Fruit fly (Drosophila melanogaster) whole organism, embryonic: Measurements from ENCODE around the gene AP-1mu.
A peak's percentile ranks its signal among the peaks of the same experiment; 100 is the strongest.

ENCODE experiments used
- B-H1 ChIP-seq: fragments of 200-800 bp; sonication (Bioruptor generic); IDR thresholded peaks from 3 replicates; pipeline ENCODE4 v1.3.6; 2022; ENCODE audit warnings: missing biosample characterization, missing genetic modification characterization
- B-H2 ChIP-seq: fragments of 200-800 bp; sonication (Bioruptor generic); optimal IDR thresholded peaks from 2 replicates; lab custom pipeline; 2018; ENCODE audit warnings: missing biosample characterization, mild to moderate bottlenecking, missing genetic modification characterization
- CG11398 ChIP-seq: fragments of 200-800 bp; sonication (Bioruptor generic); optimal IDR thresholded peaks from 2 replicates; lab custom pipeline; 2016; ENCODE audit warnings: missing biosample characterization, missing genetic modification characterization
- CG12942 ChIP-seq: fragments of 200-800 bp; sonication (Bioruptor generic); optimal IDR thresholded peaks from 3 replicates; lab custom pipeline; 2016; ENCODE audit warnings: missing biosample characterization, missing genetic modification characterization
- CG13123 ChIP-seq: fragments of 200-800 bp; sonication (Bioruptor generic); optimal IDR thresholded peaks from 2 replicates; lab custom pipeline; 2016; ENCODE audit warnings: missing biosample characterization, missing genetic modification characterization
- CG13287 ChIP-seq: fragments of 200-800 bp; sonication (Bioruptor generic); IDR thresholded peaks from 2 replicates; pipeline ENCODE4 v1.3.6; 2022; ENCODE audit warnings: missing biosample characterization, missing genetic modification characterization; ENCODE audit not compliant: partially characterized antibody
- CG14860 ChIP-seq: fragments of 200-800 bp; sonication (Bioruptor generic); IDR thresholded peaks from 3 replicates; pipeline ENCODE4 v1.3.6; 2022; ENCODE audit warnings: missing biosample characterization, missing genetic modification characterization; ENCODE audit not compliant: partially characterized antibody
- CG18262 ChIP-seq: fragments of 200-800 bp; optimal IDR thresholded peaks from 3 replicates; lab custom pipeline; 2019; ENCODE audit warnings: missing biosample characterization, mild to moderate bottlenecking, missing genetic modification characterization, moderate library complexity
- CG2678 ChIP-seq: fragments of 200-800 bp; sonication (Bioruptor generic); optimal IDR thresholded peaks from 3 replicates; lab custom pipeline; 2019; ENCODE audit warnings: missing biosample characterization, mild to moderate bottlenecking, missing genetic modification characterization, moderate library complexity
- CG2875 ChIP-seq: fragments of 200-800 bp; sonication (Bioruptor generic); optimal IDR thresholded peaks from 2 replicates; lab custom pipeline; 2017; ENCODE audit warnings: missing biosample characterization, mild to moderate bottlenecking, missing genetic modification characterization, missing genetic modification reagents
- CG3065 ChIP-seq: fragments of 200-800 bp; sonication (Bioruptor generic); optimal IDR thresholded peaks from 2 replicates; lab custom pipeline; 2016; ENCODE audit warnings: missing biosample characterization, missing genetic modification characterization
- CG34376 ChIP-seq: fragments of 200-800 bp; sonication (Bioruptor generic); optimal IDR thresholded peaks from 2 replicates; lab custom pipeline; 2018; ENCODE audit warnings: missing biosample characterization, mild to moderate bottlenecking, missing genetic modification characterization
- CG43689 ChIP-seq: fragments of 200-800 bp; sonication (Bioruptor generic); IDR thresholded peaks from 2 replicates; pipeline ENCODE4 v1.3.6; 2022; ENCODE audit warnings: missing biosample characterization, missing genetic modification characterization
- CG7786 ChIP-seq: fragments of 200-800 bp; sonication (Bioruptor generic); optimal IDR thresholded peaks from 2 replicates; lab custom pipeline; 2016; ENCODE audit warnings: missing biosample characterization, missing genetic modification characterization
- CG7839 ChIP-seq: fragments of 200-800 bp; sonication (Bioruptor generic); optimal IDR thresholded peaks from 3 replicates; lab custom pipeline; 2018; ENCODE audit warnings: missing biosample characterization, mild to moderate bottlenecking, missing genetic modification characterization, moderate library complexity
- CG8478 ChIP-seq: fragments of >200 bp; optimal IDR thresholded peaks from 2 replicates; lab custom pipeline; 2018
- CG9215 ChIP-seq: fragments of 200-800 bp; sonication (Bioruptor generic); IDR thresholded peaks from 2 replicates; pipeline ENCODE4 v1.3.6; 2022; ENCODE audit warnings: missing biosample characterization, missing genetic modification characterization
- CG9727 ChIP-seq: fragments of 200-800 bp; sonication (Bioruptor generic); optimal IDR thresholded peaks from 3 replicates; lab custom pipeline; 2017; ENCODE audit warnings: missing biosample characterization, mild to moderate bottlenecking, missing genetic modification characterization
- Doc2 ChIP-seq: fragments of 200-800 bp; sonication (Bioruptor generic); IDR thresholded peaks from 2 replicates; pipeline ENCODE4 v1.3.6; 2022; ENCODE audit warnings: missing biosample characterization, missing genetic modification characterization
- Elba2 ChIP-seq: fragments of 200-800 bp; sonication (Bioruptor generic); optimal IDR thresholded peaks from 3 replicates; lab custom pipeline; 2016; ENCODE audit warnings: missing biosample characterization, missing genetic modification characterization
- Ets97D ChIP-seq: fragments of 200-800 bp; sonication (Bioruptor generic); optimal IDR thresholded peaks from 3 replicates; lab custom pipeline; 2016; ENCODE audit warnings: missing biosample characterization, missing genetic modification characterization
- HHEX ChIP-seq: fragments of 200-800 bp; sonication (Bioruptor generic); optimal IDR thresholded peaks from 3 replicates; lab custom pipeline; 2017; ENCODE audit warnings: missing biosample characterization, mild to moderate bottlenecking, missing genetic modification characterization, missing genetic modification reagents
- HLH4C ChIP-seq: fragments of 200-800 bp; sonication (Bioruptor generic); IDR thresholded peaks from 3 replicates; pipeline ENCODE4 v1.3.6; 2022; ENCODE audit warnings: missing biosample characterization, missing genetic modification characterization; ENCODE audit not compliant: partially characterized antibody
- Hr3 ChIP-seq: fragments of 200-800 bp; sonication (Bioruptor generic); optimal IDR thresholded peaks from 3 replicates; lab custom pipeline; 2016; ENCODE audit warnings: missing biosample characterization, missing genetic modification characterization
- Lhr ChIP-seq: fragments of 200-800 bp; sonication (Bioruptor generic); optimal IDR thresholded peaks from 3 replicates; lab custom pipeline; 2017; ENCODE audit warnings: mild to moderate bottlenecking, missing biosample characterization, missing genetic modification reagents, missing genetic modification characterization
- Lim3 ChIP-seq: fragments of 200-800 bp; sonication (Bioruptor generic); IDR thresholded peaks from 2 replicates; pipeline ENCODE4 v1.3.6; 2022; ENCODE audit warnings: missing biosample characterization, missing genetic modification characterization
- NC2β ChIP-seq: fragments of 200-800 bp; sonication (Bioruptor generic); optimal IDR thresholded peaks from 2 replicates; lab custom pipeline; 2016; ENCODE audit warnings: missing biosample characterization, missing genetic modification characterization
- NK7.1 ChIP-seq: fragments of 200-800 bp; sonication (Bioruptor generic); optimal IDR thresholded peaks from 3 replicates; lab custom pipeline; 2016; ENCODE audit warnings: missing biosample characterization, missing genetic modification characterization
- Pdp1 ChIP-seq, 2 experiments: fragments of 200-800 bp; sonication (Bioruptor generic); optimal IDR thresholded peaks; 3 replicates each; lab custom pipeline; 2016; ENCODE audit warnings: missing biosample characterization in 2 of 2, missing genetic modification characterization in 2 of 2, mild to moderate bottlenecking in 1 of 2, moderate library complexity in 1 of 2
- Stat92E ChIP-seq, 3 experiments: fragments of >200 bp in 2 of 3; fragments of 200-800 bp in 1 of 3; sonication (Bioruptor generic) in 1 of 3; optimal IDR thresholded peaks; 2 replicates each; lab custom pipeline; 2017 to 2019; ENCODE audit warnings: missing biosample characterization in 3 of 3, missing genetic modification characterization in 3 of 3, mild to moderate bottlenecking in 1 of 3, moderate library complexity in 1 of 3
- TFAM ChIP-seq: fragments of 200-800 bp; sonication (Bioruptor generic); optimal IDR thresholded peaks from 2 replicates; lab custom pipeline; 2017; ENCODE audit warnings: missing biosample characterization, missing genetic modification characterization, inconsistent platforms
- ac ChIP-seq: fragments of 200-800 bp; sonication (Bioruptor generic); optimal IDR thresholded peaks from 3 replicates; lab custom pipeline; 2017; ENCODE audit warnings: missing biosample characterization, mild to moderate bottlenecking, missing genetic modification characterization
- crc ChIP-seq: fragments of 200-800 bp; sonication (Bioruptor generic); optimal IDR thresholded peaks from 2 replicates; lab custom pipeline; 2016; ENCODE audit warnings: missing biosample characterization, missing genetic modification characterization
- crp ChIP-seq, 2 experiments: fragments of 200-800 bp; sonication (Bioruptor generic); optimal IDR thresholded peaks; 2 replicates in 1 of 2; 3 replicates in 1 of 2; lab custom pipeline; 2017; ENCODE audit warnings: missing biosample characterization in 2 of 2, missing genetic modification characterization in 2 of 2, mild to moderate bottlenecking in 1 of 2, moderate library complexity in 1 of 2
- dan ChIP-seq: fragments of 200-800 bp; sonication (Bioruptor generic); IDR thresholded peaks from 2 replicates; pipeline ENCODE4 v1.3.6; 2022; ENCODE audit warnings: missing biosample characterization, missing genetic modification characterization
- dimm ChIP-seq: fragments of 200-800 bp; sonication (Bioruptor generic); IDR thresholded peaks from 2 replicates; pipeline ENCODE4 v1.3.6; 2022; ENCODE audit warnings: missing biosample characterization, missing genetic modification characterization
- dmrt11E ChIP-seq: fragments of 200-800 bp; sonication (Bioruptor generic); optimal IDR thresholded peaks from 3 replicates; lab custom pipeline; 2018; ENCODE audit warnings: missing biosample characterization, mild to moderate bottlenecking, missing genetic modification characterization, moderate library complexity
- emc ChIP-seq: fragments of 200-800 bp; sonication (Bioruptor generic); optimal IDR thresholded peaks from 2 replicates; lab custom pipeline; 2016; ENCODE audit warnings: missing biosample characterization, missing genetic modification characterization
- ems ChIP-seq: fragments of 200-800 bp; sonication (Bioruptor generic); optimal IDR thresholded peaks from 3 replicates; lab custom pipeline; 2016; ENCODE audit warnings: missing biosample characterization, missing genetic modification characterization
- fru ChIP-seq: fragments of >200 bp; optimal IDR thresholded peaks from 2 replicates; lab custom pipeline; 2017
- ham ChIP-seq: fragments of 200-800 bp; sonication (Bioruptor generic); IDR thresholded peaks from 2 replicates; pipeline ENCODE4 v1.3.6; 2022; ENCODE audit warnings: missing biosample characterization, missing genetic modification characterization
- ken ChIP-seq: fragments of 200-800 bp; sonication (Bioruptor generic); IDR thresholded peaks from 3 replicates; pipeline ENCODE4 v1.3.6; 2022; ENCODE audit warnings: missing biosample characterization, missing genetic modification characterization
- pho ChIP-seq: fragments of 200-800 bp; sonication (Bioruptor generic); optimal IDR thresholded peaks from 2 replicates; lab custom pipeline; 2016; ENCODE audit warnings: missing biosample characterization, missing genetic modification characterization
- slp2 ChIP-seq: fragments of 200-800 bp; sonication (Bioruptor generic); optimal IDR thresholded peaks from 2 replicates; lab custom pipeline; 2016; ENCODE audit warnings: missing biosample characterization, missing genetic modification characterization
- tap ChIP-seq: fragments of 200-800 bp; optimal IDR thresholded peaks from 3 replicates; lab custom pipeline; 2019; ENCODE audit warnings: missing biosample characterization, mild to moderate bottlenecking, missing genetic modification characterization, moderate library complexity
- tll ChIP-seq, 2 experiments: fragments of 200-800 bp in 1 of 2; fragments of >200 bp in 1 of 2; sonication (Bioruptor generic) in 1 of 2; optimal IDR thresholded peaks; 2 replicates each; lab custom pipeline; 2017 to 2019; ENCODE audit warnings: missing biosample characterization in 2 of 2, missing genetic modification characterization in 2 of 2, mild to moderate bottlenecking in 1 of 2, moderate library complexity in 1 of 2
- unc-4 ChIP-seq: fragments of 200-800 bp; sonication (Bioruptor generic); IDR thresholded peaks from 2 replicates; pipeline ENCODE4 v1.3.6; 2022; ENCODE audit warnings: missing biosample characterization, missing genetic modification characterization; ENCODE audit not compliant: partially characterized antibody
- usp ChIP-seq: fragments of >200 bp; optimal IDR thresholded peaks from 2 replicates; lab custom pipeline; 2017; ENCODE audit warnings: missing biosample characterization, missing genetic modification characterization
- yki ChIP-seq: fragments of >200 bp; optimal IDR thresholded peaks from 3 replicates; lab custom pipeline; 2018

The AP-1mu gene

dm6 chr3R:9573812-9574587, 14.7 kb upstream of the AP-1mu start, which contains the start of gene CG9399 (continued):
- TF ChIP-seq CG2875 (GFP tag; lab: Kevin White, UChicago) = peak; percentile 96
- no peak for TF ChIP-seq yki
- TF ChIP-seq Stat92E (GFP tag; optimal IDR thresholded peaks at IDR 0.05; lab: Kevin White, UChicago) = peak in 1 of 3 experiments; percentile 36
- peak; percentile 20 to 90 for TF ChIP-seq tll (GFP tag; optimal IDR thresholded peaks at IDR 0.05; lab: Kevin White, UChicago)
- TF ChIP-seq CG3065 (GFP tag; lab: Kevin White, UChicago) = peak; percentile 94
- peak; percentile 99 for TF ChIP-seq ken (GFP tag; lab: Robert Waterston, UW)
- peak; percentile 85 for TF ChIP-seq Doc2
- TF ChIP-seq CG13287 = peak; percentile 27; the same call in 1 of the 2 replicates
- peak; percentile 95 for TF ChIP-seq HHEX (GFP tag; lab: Kevin White, UChicago)
- TF ChIP-seq TFAM = peak; percentile 79
- TF ChIP-seq ac (GFP tag; lab: Kevin White, UChicago) = peak; percentile 72
- TF ChIP-seq CG7786 (GFP tag; lab: Kevin White, UChicago) = peak; percentile 89
- peak; percentile 93 to 94 for TF ChIP-seq Pdp1 (GFP tag; optimal IDR thresholded peaks at IDR 0.05; lab: Kevin White, UChicago)
- TF ChIP-seq Lim3 (GFP tag; lab: Robert Waterston, UW) = peak; percentile 94
- peak; percentile 98 for TF ChIP-seq Hr3 (GFP tag; lab: Kevin White, UChicago)
- peak; percentile 64 for TF ChIP-seq CG34376 (GFP tag; lab: Kevin White, UChicago)
- TF ChIP-seq CG13123 (GFP tag; lab: Kevin White, UChicago) = peak; percentile 95
- TF ChIP-seq Ets97D (GFP tag; lab: Kevin White, UChicago) = peak; percentile 94
- peak; percentile 97 for TF ChIP-seq CG43689 (GFP tag; lab: Robert Waterston, UW)
- peak; percentile 74 for TF ChIP-seq CG11398 (GFP tag; lab: Kevin White, UChicago)
- TF ChIP-seq pho (GFP tag; lab: Kevin White, UChicago) = peak; percentile 93
- TF ChIP-seq CG12942 (GFP tag; lab: Kevin White, UChicago) = peak; percentile 97
- peak; percentile 97 for TF ChIP-seq dmrt11E (tag; lab: Kevin White, UChicago)
- peak; percentile 84 for TF ChIP-seq Elba2 (GFP tag; lab: Kevin White, UChicago)
- no peak for TF ChIP-seq CG8478 (lab: Kevin White, UChicago)
- TF ChIP-seq NC2β = peak; percentile 88
- peak; percentile 93 for TF ChIP-seq tap (tag; lab: Kevin White, UChicago)
- peak; percentile 94 for TF ChIP-seq B-H2 (GFP tag; lab: Kevin White, UChicago)
- peak; percentile 96 for TF ChIP-seq Lhr (GFP tag; lab: Kevin White, UChicago)
- peak; percentile 63 for TF ChIP-seq emc (GFP tag; lab: Kevin White, UChicago)
- peak; percentile 90 for TF ChIP-seq slp2
- 0 out of 3 replicates have a peak, but pooled peaks have one; percentile 38 for TF ChIP-seq HLH4C
- 0 out of 3 replicates have a peak, but pooled peaks have one; percentile 48 for TF ChIP-seq CG14860 (GFP tag; lab: Robert Waterston, UW)
- peak; percentile 96 for TF ChIP-seq CG9727 (GFP tag; lab: Kevin White, UChicago)
- TF ChIP-seq ham = peak; percentile 88
- no peak for TF ChIP-seq unc-4 (GFP tag; lab: Robert Waterston, UW)
- TF ChIP-seq fru (lab: Kevin White, UChicago) = no peak
- peak; percentile 68 for TF ChIP-seq NK7.1 (GFP tag; lab: Kevin White, UChicago)
- TF ChIP-seq crp (GFP tag; optimal IDR thresholded peaks at IDR 0.05; lab: Kevin White, UChicago) = peak; percentile 41 to 83
- TF ChIP-seq CG2678 (tag; lab: Kevin White, UChicago) = peak; percentile 96
- TF ChIP-seq crc (GFP tag; lab: Kevin White, UChicago) = peak; percentile 86
- peak; percentile 94 for TF ChIP-seq ems (GFP tag; lab: Kevin White, UChicago)
- peak; percentile 92 for TF ChIP-seq CG9215 (GFP tag; lab: Robert Waterston, UW)
- peak; percentile 96 for TF ChIP-seq CG7839
- TF ChIP-seq CG18262 = peak; percentile 97
- peak; percentile 97 for TF ChIP-seq dimm (GFP tag; lab: Robert Waterston, UW)
- peak; percentile 85 for TF ChIP-seq dan (GFP tag; lab: Robert Waterston, UW)
- peak; percentile 98 for TF ChIP-seq B-H1 (GFP tag; lab: Robert Waterston, UW)
- TF ChIP-seq usp = no peak
